Worm (Caenorhabditis elegans): Measurements from ENCODE around the gene vps-45.

ce11 chrX:974499-975235 is at the start of gene vps-45:
- TF ChIP-seq pqm-1 (tag; optimal IDR thresholded peaks at IDR 0.05), result no peak
- TF ChIP-seq unc-3 (GFP tag; conservative IDR thresholded peaks at IDR 0.05), result no peak
- no peak for TF ChIP-seq unc-3 (tag; optimal IDR thresholded peaks at IDR 0.05)
- TF ChIP-seq ama-1 (optimal IDR thresholded peaks at IDR 0.05), result no peak
- no peak for TF ChIP-seq ceh-22 (tag; optimal IDR thresholded peaks at IDR 0.05)
- TF ChIP-seq tbx-2 (tag; optimal IDR thresholded peaks at IDR 0.05), result peak; percentile 20
